Worm (Caenorhabditis elegans) whole organism, L4 larva: Measurements from ENCODE around the gene str-44.

Source experiments
- ama-1 ChIP-seq: fragments of 150-350 bp; optimal IDR thresholded peaks from 2 replicates; lab custom pipeline; 2014; ENCODE audit warnings: inconsistent platforms, mixed read lengths
- ceh-32 ChIP-seq: sonication (generic microtip); optimal IDR thresholded peaks from 2 replicates; lab custom pipeline; 2016; ENCODE audit warnings: mild to moderate bottlenecking, missing genetic modification characterization, missing compliant biosample characterization; ENCODE audit not compliant: poor library complexity
- daf-8 ChIP-seq: fragments of 200-800 bp; sonication (Bioruptor generic); IDR thresholded peaks from 2 replicates; pipeline ENCODE4 v1.3.6; 2022; ENCODE audit warnings: missing genetic modification characterization, missing compliant biosample characterization
- lir-3 ChIP-seq: sonication (generic microtip); optimal IDR thresholded peaks from 2 replicates; lab custom pipeline; 2016; ENCODE audit warnings: mild to moderate bottlenecking, missing genetic modification characterization, missing compliant biosample characterization
- madf-5 ChIP-seq, 2 experiments: fragments of 200-800 bp; sonication (Bioruptor generic); IDR thresholded peaks; 2 replicates each; pipeline ENCODE4 v1.3.6; 2022; ENCODE audit warnings: missing compliant biosample characterization in 2 of 2, missing genetic modification characterization in 2 of 2
- nhr-11 ChIP-seq: fragments of 150-350 bp; optimal IDR thresholded peaks from 2 replicates; lab custom pipeline; 2014; ENCODE audit warnings: missing biosample characterization, missing genetic modification characterization
- nhr-111 ChIP-seq: fragments of 200-800 bp; sonication (Bioruptor generic); optimal IDR thresholded peaks from 2 replicates; lab custom pipeline; 2018; ENCODE audit warnings: mild to moderate bottlenecking, missing genetic modification characterization, missing compliant biosample characterization
- nhr-237 ChIP-seq: sonication (generic microtip); optimal IDR thresholded peaks from 2 replicates; lab custom pipeline; 2017; ENCODE audit warnings: missing biosample characterization, missing genetic modification characterization
- nhr-25 ChIP-seq: sonication (generic microtip); optimal IDR thresholded peaks from 2 replicates; lab custom pipeline; 2017; ENCODE audit warnings: missing genetic modification characterization, mild to moderate bottlenecking, missing compliant biosample characterization, antibody characterized with exemption, moderate library complexity, borderline replicate concordance; ENCODE audit not compliant: insufficient read depth
- nhr-76 ChIP-seq: fragments of 150-350 bp; optimal IDR thresholded peaks from 2 replicates; lab custom pipeline; 2014; ENCODE audit warnings: missing biosample characterization, missing genetic modification characterization
- unc-130 ChIP-seq: sonication (generic microtip); optimal IDR thresholded peaks from 2 replicates; lab custom pipeline; 2016; ENCODE audit warnings: missing genetic modification reagents, missing genetic modification characterization, missing compliant biosample characterization
- unc-39 ChIP-seq: sonication (generic microtip); optimal IDR thresholded peaks from 2 replicates; lab custom pipeline; 2017; ENCODE audit warnings: missing biosample characterization, missing genetic modification characterization
- zfp-2 ChIP-seq: sonication (generic microtip); optimal IDR thresholded peaks from 2 replicates; lab custom pipeline; 2016; ENCODE audit warnings: mild to moderate bottlenecking, missing genetic modification characterization, missing compliant biosample characterization

- TF ChIP-seq unc-130 (GFP tag; lab: Kevin White, UChicago) (no peak), nhr-111 (GFP tag; lab: Kevin White, UChicago) (no peak), ama-1 (lab: Kevin White, UChicago) (no peak), nhr-76 (no peak), daf-8 (GFP tag; lab: Robert Waterston, UW) (no peak), nhr-11 (no peak), lir-3 (tag; lab: Kevin White, UChicago) (no peak), madf-5 (GFP tag; IDR thresholded peaks at IDR 0.05; lab: Robert Waterston, UW) (no peak), nhr-237 (tag; lab: Kevin White, UChicago) (no peak), unc-39 (tag; lab: Kevin White, UChicago) (no peak), zfp-2 (tag; lab: Kevin White, UChicago) (no peak), ceh-32 (tag; lab: Kevin White, UChicago) (no peak), nhr-25 (tag; lab: Kevin White, UChicago) (no peak)
These were observed 17.4 kb upstream of the str-44 start for ce11 chrIV:7159586-7159985.
